Worm (Caenorhabditis elegans) whole organism, L4 larva: ENCODE measurements around the gene lab-2.

Source experiments
- T20F7.1 ChIP-seq: fragments of 200-800 bp; sonication (Bioruptor generic); optimal IDR thresholded peaks from 2 replicates; lab custom pipeline; 2018; ENCODE audit warnings: mild to moderate bottlenecking, missing genetic modification characterization, missing compliant biosample characterization
- daf-19 ChIP-seq: fragments of 200-800 bp; sonication (Bioruptor generic); conservative IDR thresholded peaks from 2 replicates; pipeline ENCODE4 v1.3.6; 2022; ENCODE audit warnings: missing genetic modification characterization, missing compliant biosample characterization
- dpl-1 ChIP-seq: fragments of 150-350 bp; optimal IDR thresholded peaks from 2 replicates; lab custom pipeline; 2014; ENCODE audit warnings: missing biosample characterization, missing genetic modification reagents, missing genetic modification characterization
- fkh-10 ChIP-seq: fragments of 150-350 bp; optimal IDR thresholded peaks from 2 replicates; lab custom pipeline; 2014; ENCODE audit warnings: missing biosample characterization, missing genetic modification reagents, missing genetic modification characterization
- lin-13 ChIP-seq: fragments of 150-350 bp; optimal IDR thresholded peaks from 2 replicates; lab custom pipeline; 2014; ENCODE audit warnings: missing biosample characterization, missing genetic modification reagents, missing genetic modification characterization
- lin-39 ChIP-seq: fragments of 150-350 bp; optimal IDR thresholded peaks from 2 replicates; lab custom pipeline; 2014; ENCODE audit warnings: missing biosample characterization, missing genetic modification reagents, missing genetic modification characterization
- mdl-1 ChIP-seq, 2 experiments: fragments of 150-350 bp in 1 of 2; sonication (generic microtip) in 1 of 2; optimal IDR thresholded peaks; 2 replicates each; lab custom pipeline; 2014 to 2017; ENCODE audit warnings: missing biosample characterization in 2 of 2, missing genetic modification characterization in 2 of 2
- nhr-237 ChIP-seq: sonication (generic microtip); optimal IDR thresholded peaks from 2 replicates; lab custom pipeline; 2017; ENCODE audit warnings: missing biosample characterization, missing genetic modification characterization
- nhr-25 ChIP-seq: sonication (generic microtip); optimal IDR thresholded peaks from 2 replicates; lab custom pipeline; 2017; ENCODE audit warnings: missing genetic modification characterization, mild to moderate bottlenecking, missing compliant biosample characterization, antibody characterized with exemption, moderate library complexity, borderline replicate concordance; ENCODE audit not compliant: insufficient read depth
- php-3 ChIP-seq: fragments of 200-800 bp; sonication (Bioruptor generic); IDR thresholded peaks from 2 replicates; pipeline ENCODE4 v1.3.6; 2022; ENCODE audit warnings: missing genetic modification reagents, missing genetic modification characterization, missing compliant biosample characterization
- pqm-1 ChIP-seq: sonication (generic microtip); optimal IDR thresholded peaks from 2 replicates; lab custom pipeline; 2017; ENCODE audit warnings: missing biosample characterization, missing genetic modification characterization
- saeg-2 ChIP-seq: fragments of 200-800 bp; sonication (Bioruptor generic); IDR thresholded peaks from 2 replicates; pipeline ENCODE4 v1.3.6; 2022; ENCODE audit warnings: missing genetic modification reagents, missing genetic modification characterization, missing compliant biosample characterization
- zfp-2 ChIP-seq: sonication (generic microtip); optimal IDR thresholded peaks from 2 replicates; lab custom pipeline; 2016; ENCODE audit warnings: mild to moderate bottlenecking, missing genetic modification characterization, missing compliant biosample characterization

DNA sequence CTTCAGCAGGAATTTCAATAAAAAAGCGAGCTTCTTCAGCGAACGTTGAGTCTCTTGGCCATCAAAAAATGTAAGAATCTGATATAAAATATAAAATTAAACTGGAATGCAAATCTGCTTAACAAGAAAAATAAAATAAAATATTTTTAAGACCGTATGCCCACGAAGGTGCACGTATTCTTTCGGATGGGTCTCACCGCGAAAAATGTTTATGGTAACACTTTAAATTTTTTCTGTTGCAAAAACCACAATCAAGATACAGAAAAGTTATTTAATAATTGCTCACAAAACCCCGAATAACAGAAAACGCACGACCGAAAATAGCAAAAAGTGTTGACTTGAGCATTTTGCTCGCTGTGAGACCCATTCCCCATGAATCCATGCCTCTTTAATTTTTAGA is 9.7 kb upstream of the lab-2 start:
- TF ChIP-seq saeg-2 (GFP tag; lab: Robert Waterston, UW) (no peak), fkh-10 (GFP tag; lab: Kevin White, UChicago) (no peak), mdl-1 (tag; optimal IDR thresholded peaks at IDR 0.05; lab: Kevin White, UChicago) (no peak), daf-19 (GFP tag; lab: Robert Waterston, UW) (no peak), nhr-25 (tag; lab: Kevin White, UChicago) (no peak), php-3 (GFP tag; lab: Robert Waterston, UW) (no peak), pqm-1 (tag; lab: Kevin White, UChicago) (no peak), zfp-2 (tag; lab: Kevin White, UChicago) (no peak), T20F7.1 (no peak), lin-39 (tag; lab: Kevin White, UChicago) (no peak), nhr-237 (tag; lab: Kevin White, UChicago) (no peak), lin-13 (GFP tag; lab: Kevin White, UChicago) (no peak), dpl-1 (GFP tag; lab: Kevin White, UChicago) (no peak)
